Worm (Caenorhabditis elegans): ENCODE measurements around the gene arrd-17.

The arrd-17 gene

ce11 chrIII:13640003-13640499, 9.4 kb upstream of the arrd-17 start (continued):
- TF ChIP-seq hlh-30 (tag; optimal IDR thresholded peaks at IDR 0.05; ENCODE audit: insufficient read depth) (no peak), ztf-11 (tag; optimal IDR thresholded peaks at IDR 0.05) (no peak), F49E8.2 (tag; optimal IDR thresholded peaks at IDR 0.05; ENCODE audit: borderline replicate concordance) (no peak), zfp-3 (GFP tag; conservative IDR thresholded peaks at IDR 0.05) (no peak)

- TF ChIP-seq hlh-30 (tag; optimal IDR thresholded peaks at IDR 0.05; ENCODE audit: insufficient read depth): peak; percentile 33
- TF ChIP-seq lin-1 (GFP tag; IDR thresholded peaks at IDR 0.05): no peak
- no peak for TF ChIP-seq lin-29 (GFP tag; IDR thresholded peaks at IDR 0.05)
- no peak for TF ChIP-seq Y5F2A.4 (GFP tag; optimal IDR thresholded peaks at IDR 0.05)
- TF ChIP-seq sdz-12 (GFP tag; optimal IDR thresholded peaks at IDR 0.05): no peak
- no peak for TF ChIP-seq php-3 (GFP tag; IDR thresholded peaks at IDR 0.05)
- peak in 1 of 2 experiments; percentile 7 for TF ChIP-seq lsy-2 (tag; optimal IDR thresholded peaks at IDR 0.05)
- no peak for TF ChIP-seq spr-3 (GFP tag; optimal IDR thresholded peaks at IDR 0.05)
- TF ChIP-seq tra-1 (GFP tag; IDR thresholded peaks at IDR 0.05): no peak
- no peak for TF ChIP-seq ceh-62 (tag; optimal IDR thresholded peaks at IDR 0.05)
- TF ChIP-seq ces-1 (GFP tag; optimal IDR thresholded peaks at IDR 0.05): peak; percentile 64
- no peak for TF ChIP-seq zip-2 (tag; optimal IDR thresholded peaks at IDR 0.05)
- TF ChIP-seq daf-8 (GFP tag; IDR thresholded peaks at IDR 0.05): no peak
- TF ChIP-seq F26F4.8 (GFP tag; conservative IDR thresholded peaks at IDR 0.05): no peak
- TF ChIP-seq hif-1 (tag; optimal IDR thresholded peaks at IDR 0.05): no peak
- TF ChIP-seq saeg-2 (GFP tag; IDR thresholded peaks at IDR 0.05): no peak
- no peak for TF ChIP-seq nhr-28 (tag; optimal IDR thresholded peaks at IDR 0.05)
- TF ChIP-seq daf-16 (GFP tag; optimal IDR thresholded peaks at IDR 0.05): no peak
- no peak for TF ChIP-seq daf-16 (tag; optimal IDR thresholded peaks at IDR 0.05)
- no peak for TF ChIP-seq mdt-29 (GFP tag; IDR thresholded peaks at IDR 0.05)
- no peak for TF ChIP-seq madf-5 (GFP tag; IDR thresholded peaks at IDR 0.05)
- peak in 1 of 2 experiments; percentile 40 for TF ChIP-seq mdl-1 (tag; optimal IDR thresholded peaks at IDR 0.05)
- TF ChIP-seq gei-8 (GFP tag; optimal IDR thresholded peaks at IDR 0.05): no peak
- no peak for TF ChIP-seq nhr-6 (tag; optimal IDR thresholded peaks at IDR 0.05)
- TF ChIP-seq fkh-10 (GFP tag; optimal IDR thresholded peaks at IDR 0.05): peak; percentile 57
- TF ChIP-seq dmd-6 (GFP tag; IDR thresholded peaks at IDR 0.05): no peak
- no peak for TF ChIP-seq nhr-42 (GFP tag; IDR thresholded peaks at IDR 0.05)
- no peak for TF ChIP-seq Y75B8A.6 (GFP tag; IDR thresholded peaks at IDR 0.05)
- no peak for TF ChIP-seq ceh-82 (tag; optimal IDR thresholded peaks at IDR 0.05)
- TF ChIP-seq jun-1 (tag; optimal IDR thresholded peaks at IDR 0.05): no peak
- TF ChIP-seq duxl-1 (tag; optimal IDR thresholded peaks at IDR 0.05; ENCODE audit: poor library complexity): no peak
- TF ChIP-seq ceh-20 (GFP tag; IDR thresholded peaks at IDR 0.05): no peak
- no peak for TF ChIP-seq lin-15B (tag; optimal IDR thresholded peaks at IDR 0.05)
- no peak for TF ChIP-seq dpl-1 (GFP tag; optimal IDR thresholded peaks at IDR 0.05)
These were observed 7.1 kb upstream of the arrd-17 start for ce11 chrIII:13637681-13638080.

ce11 chrIII:13635730-13636360, 5.2 kb upstream of the arrd-17 start:
- TF ChIP-seq F26F4.8 (GFP tag; conservative IDR thresholded peaks at IDR 0.05): no peak
- 0 out of 2 replicates have a peak, but pooled peaks have one; percentile 13 for TF ChIP-seq ceh-20 (GFP tag; IDR thresholded peaks at IDR 0.05)
- peak; percentile 35 for TF ChIP-seq fkh-10 (GFP tag; optimal IDR thresholded peaks at IDR 0.05)
- TF ChIP-seq mep-1 (tag; optimal IDR thresholded peaks at IDR 0.05): peak; percentile 38
- peak in 1 of 2 experiments; percentile 16 for TF ChIP-seq lsy-2 (tag; optimal IDR thresholded peaks at IDR 0.05)
- no peak for TF ChIP-seq gei-8 (GFP tag; optimal IDR thresholded peaks at IDR 0.05)
- TF ChIP-seq ztf-11 (tag; optimal IDR thresholded peaks at IDR 0.05): no peak
- TF ChIP-seq nhr-77 (tag; optimal IDR thresholded peaks at IDR 0.05): no peak
- no peak for TF ChIP-seq daf-12 (tag; optimal IDR thresholded peaks at IDR 0.05)
- no peak for TF ChIP-seq spr-3 (GFP tag; optimal IDR thresholded peaks at IDR 0.05)
- TF ChIP-seq hif-1 (tag; optimal IDR thresholded peaks at IDR 0.05): no peak
- 0 out of 2 replicates have a peak, but pooled peaks have one; percentile 5 for TF ChIP-seq dmd-6 (GFP tag; IDR thresholded peaks at IDR 0.05)
- TF ChIP-seq daf-16 (GFP tag; optimal IDR thresholded peaks at IDR 0.05): peak in 1 of 2 experiments; percentile 72
- no peak for TF ChIP-seq daf-16 (tag; optimal IDR thresholded peaks at IDR 0.05)
- no peak for TF ChIP-seq dpl-1 (GFP tag; optimal IDR thresholded peaks at IDR 0.05)
- TF ChIP-seq ceh-32 (tag; optimal IDR thresholded peaks at IDR 0.05; ENCODE audit: poor library complexity): no peak
- TF ChIP-seq hlh-30 (tag; optimal IDR thresholded peaks at IDR 0.05; ENCODE audit: insufficient read depth): no peak
- TF ChIP-seq saeg-2 (GFP tag; IDR thresholded peaks at IDR 0.05): no peak
- TF ChIP-seq ctbp-1 (GFP tag; IDR thresholded peaks at IDR 0.05): 0 out of 2 replicates have a peak, but pooled peaks have one; percentile 22
- TF ChIP-seq nhr-111 (GFP tag; optimal IDR thresholded peaks at IDR 0.05): no peak
- peak in 1 of 2 experiments; percentile 53 for TF ChIP-seq unc-62 (GFP tag; optimal IDR thresholded peaks at IDR 0.05 in 1 of 2)
- TF ChIP-seq unc-62 (tag; optimal IDR thresholded peaks at IDR 0.05): no peak
- TF ChIP-seq ztf-7 (tag; optimal IDR thresholded peaks at IDR 0.05): no peak
- no peak for TF ChIP-seq ceh-62 (tag; optimal IDR thresholded peaks at IDR 0.05)

Measured in whole organism, L4 larva.